Worm (Caenorhabditis elegans): ENCODE measurements around the gene gas-1.
A peak's percentile ranks its signal among the peaks of the same experiment; 100 is the strongest.

gas-1 gene

DNA sequence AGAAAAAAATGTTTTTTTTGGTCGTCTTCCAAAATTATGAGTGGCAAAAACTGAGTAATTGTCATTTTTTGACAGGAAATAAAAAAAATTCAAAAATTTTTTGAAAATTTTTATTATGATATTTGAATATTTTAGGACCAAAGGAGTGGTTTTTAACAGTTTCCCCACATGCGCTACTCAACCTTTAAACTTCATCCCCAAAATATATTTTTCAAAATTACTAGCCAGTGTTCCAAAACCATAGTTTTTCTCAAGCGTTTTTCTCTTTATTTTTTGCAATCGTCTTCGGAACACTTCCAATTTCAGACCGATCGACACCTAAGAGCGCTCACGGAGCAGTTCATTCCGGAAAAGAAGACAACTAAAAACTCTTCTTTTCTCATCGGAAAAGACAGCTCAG, 13.3 kb downstream of the gas-1 start, which contains the start of gene K09A9.6:
Gene K09A9.6, plus strand, starts transcription at position 301 of the 400 bp plus-strand sequence.
- TF ChIP-seq ceh-28 (tag; optimal IDR thresholded peaks at IDR 0.05) (no peak), zag-1 (tag; optimal IDR thresholded peaks at IDR 0.05) (no peak), ztf-11 (tag; optimal IDR thresholded peaks at IDR 0.05) (no peak), fos-1 (tag; optimal IDR thresholded peaks at IDR 0.05) (no peak), elt-1 (tag; optimal IDR thresholded peaks at IDR 0.05) (no peak)

DNA sequence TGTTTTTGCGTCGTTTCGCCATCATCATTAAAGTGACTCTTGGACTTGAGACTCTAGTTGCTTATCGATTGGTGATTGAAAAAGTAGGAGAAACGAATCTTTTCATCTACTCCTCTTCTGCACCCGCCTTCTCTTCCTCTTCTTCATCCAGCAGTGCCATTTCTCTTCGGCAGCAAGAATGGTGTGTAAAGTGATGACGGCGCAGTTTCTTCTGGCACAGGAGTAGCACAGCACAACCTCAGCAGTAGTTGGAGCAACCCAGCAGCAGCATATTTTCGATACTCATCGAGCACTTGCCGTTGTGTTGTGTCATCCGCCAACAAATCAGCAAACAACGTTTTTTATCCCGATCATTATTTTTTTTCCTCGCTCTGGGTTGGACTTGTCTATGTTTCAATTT, 14.7 kb downstream of the gas-1 start:
- TF ChIP-seq nfya-1 (tag; optimal IDR thresholded peaks at IDR 0.05; ENCODE audit: insufficient read depth) (peak; percentile 23), egl-5 (tag; optimal IDR thresholded peaks at IDR 0.05) (peak; percentile 9), lsy-12 (tag; optimal IDR thresholded peaks at IDR 0.05) (no peak), nhr-11 (tag; optimal IDR thresholded peaks at IDR 0.05) (no peak)

DNA sequence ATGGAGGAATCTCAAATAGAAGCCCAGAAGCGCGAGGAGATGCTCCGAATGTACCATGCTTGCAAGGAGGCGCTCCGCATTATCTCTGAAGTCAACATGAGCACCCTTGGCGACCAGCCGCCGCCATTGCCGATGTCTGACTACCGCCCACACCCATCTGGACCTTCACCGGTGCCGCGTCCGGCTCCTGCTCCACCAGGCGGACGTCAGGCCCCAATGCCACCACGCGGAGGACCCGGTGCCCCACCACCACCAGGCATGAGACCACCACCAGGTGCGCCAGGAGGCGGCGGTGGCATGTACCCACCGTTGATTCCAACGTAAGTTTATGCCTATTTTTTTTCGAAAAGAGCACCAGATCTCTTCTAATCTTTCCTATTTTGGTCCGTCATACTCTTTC, 18.2 kb downstream of the gas-1 start:
- TF ChIP-seq fos-1 (tag; optimal IDR thresholded peaks at IDR 0.05) (no peak), nhr-237 (tag; optimal IDR thresholded peaks at IDR 0.05) (no peak), ztf-11 (tag; optimal IDR thresholded peaks at IDR 0.05) (no peak), hmg-11 (tag; optimal IDR thresholded peaks at IDR 0.05) (no peak), aly-2 (tag; optimal IDR thresholded peaks at IDR 0.05) (no peak), egl-5 (tag; optimal IDR thresholded peaks at IDR 0.05) (no peak), fkh-2 (tag; optimal IDR thresholded peaks at IDR 0.05) (no peak), lsy-12 (tag; optimal IDR thresholded peaks at IDR 0.05) (no peak), nhr-12 (tag; optimal IDR thresholded peaks at IDR 0.05) (no peak), pqm-1 (tag; optimal IDR thresholded peaks at IDR 0.05) (no peak)

DNA sequence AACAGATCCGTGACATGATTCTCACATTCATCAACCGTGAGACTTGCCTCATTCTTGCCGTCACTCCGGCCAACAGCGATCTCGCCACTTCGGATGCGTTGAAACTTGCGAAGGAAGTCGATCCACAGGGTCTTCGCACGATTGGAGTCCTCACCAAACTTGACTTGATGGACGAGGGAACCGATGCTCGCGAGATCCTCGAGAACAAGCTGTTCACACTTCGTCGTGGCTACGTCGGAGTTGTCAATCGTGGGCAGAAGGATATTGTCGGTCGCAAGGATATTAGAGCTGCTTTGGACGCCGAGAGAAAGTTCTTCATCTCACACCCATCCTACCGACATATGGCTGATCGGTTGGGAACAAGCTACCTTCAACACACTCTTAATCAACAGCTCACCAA, 20.6 kb downstream of the gas-1 start:
- TF ChIP-seq nhr-12 (tag; optimal IDR thresholded peaks at IDR 0.05) (no peak), eor-1 (tag; optimal IDR thresholded peaks at IDR 0.05) (no peak), R02D3.7 (tag; optimal IDR thresholded peaks at IDR 0.05) (no peak), ceh-16 (tag; optimal IDR thresholded peaks at IDR 0.05) (no peak), nhr-25 (tag; optimal IDR thresholded peaks at IDR 0.05) (no peak), mdl-1 (tag; optimal IDR thresholded peaks at IDR 0.05) (no peak)

DNA sequence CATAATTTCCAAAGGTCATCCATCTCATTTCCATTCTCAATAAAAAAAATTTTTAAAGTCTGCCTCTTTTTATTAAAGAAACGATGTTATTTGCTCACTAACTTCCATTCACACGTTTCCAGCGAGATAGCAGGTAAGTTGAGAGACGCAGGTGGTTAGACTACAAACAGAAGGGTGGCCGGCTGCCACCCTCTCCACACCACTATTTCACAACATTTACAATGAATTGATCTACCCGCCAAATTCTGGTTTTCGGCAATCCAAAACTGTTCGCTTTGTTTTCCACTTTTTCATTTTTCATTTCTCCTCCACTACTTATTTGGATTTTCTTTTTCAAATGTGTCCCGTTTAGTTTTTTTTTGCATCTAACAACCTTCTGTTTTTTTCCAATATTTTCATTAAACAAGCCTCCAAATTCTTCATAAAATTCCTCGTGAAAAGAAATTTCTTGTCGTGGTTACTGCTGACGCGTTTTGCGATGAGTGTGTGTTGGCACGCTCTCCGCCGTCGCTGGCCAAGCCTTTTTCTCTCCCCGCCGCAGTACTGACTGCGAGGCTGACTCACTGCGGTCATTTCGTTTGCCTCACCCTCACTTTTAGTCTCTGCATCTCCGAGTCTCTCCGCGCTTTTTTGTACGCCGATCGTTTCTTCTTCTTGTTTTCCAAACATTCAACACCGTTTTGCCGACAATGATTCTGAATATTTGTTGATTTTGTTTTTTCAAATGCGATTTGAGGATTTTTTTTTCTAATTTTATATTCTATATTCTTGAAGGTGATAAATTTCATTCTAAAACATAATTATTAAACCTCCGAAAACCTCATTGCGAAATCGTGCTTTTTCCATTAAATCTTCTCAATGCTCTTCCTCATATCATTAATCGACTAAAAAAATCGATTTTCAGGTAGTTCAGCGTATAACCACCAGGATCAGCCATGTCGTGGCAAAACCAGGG, 21.9 kb downstream of the gas-1 start, which contains the start of gene dyn-1:
Gene dyn-1, plus strand, starts transcription at position 905 of the 955 bp plus-strand sequence.
- TF ChIP-seq sea-2 (GFP tag; optimal IDR thresholded peaks at IDR 0.05): no peak
- TF ChIP-seq R02D3.7 (tag; optimal IDR thresholded peaks at IDR 0.05): peak; percentile 8
- TF ChIP-seq pqm-1 (tag; optimal IDR thresholded peaks at IDR 0.05): peak; percentile 3
- TF ChIP-seq ceh-28 (tag; optimal IDR thresholded peaks at IDR 0.05): peak; percentile 9
- TF ChIP-seq jun-1 (tag; optimal IDR thresholded peaks at IDR 0.05): peak; percentile 29
- TF ChIP-seq hmg-11 (tag; optimal IDR thresholded peaks at IDR 0.05): peak; percentile 48
- TF ChIP-seq nhr-76 (tag; optimal IDR thresholded peaks at IDR 0.05): no peak
- TF ChIP-seq tbx-2 (tag; optimal IDR thresholded peaks at IDR 0.05): peak; percentile 22
- no peak for TF ChIP-seq aly-2 (tag; optimal IDR thresholded peaks at IDR 0.05)
- TF ChIP-seq nhr-77 (tag; optimal IDR thresholded peaks at IDR 0.05): no peak
- no peak for TF ChIP-seq nhr-12 (tag; optimal IDR thresholded peaks at IDR 0.05)
- TF ChIP-seq ceh-82 (tag; optimal IDR thresholded peaks at IDR 0.05): no peak
- TF ChIP-seq nhr-43 (tag; optimal IDR thresholded peaks at IDR 0.05; ENCODE audit: poor library complexity, severe bottlenecking): peak; percentile 65
- TF ChIP-seq pha-4 (tag; optimal IDR thresholded peaks at IDR 0.05): peak; percentile 62
- TF ChIP-seq nhr-23 (tag; optimal IDR thresholded peaks at IDR 0.05): peak; percentile 69
- no peak for TF ChIP-seq ama-1 (optimal IDR thresholded peaks at IDR 0.05)
- TF ChIP-seq nhr-25 (tag; optimal IDR thresholded peaks at IDR 0.05): peak; percentile 88
- peak; percentile 21 for TF ChIP-seq lin-39 (tag; optimal IDR thresholded peaks at IDR 0.05)
- TF ChIP-seq egl-5 (tag; optimal IDR thresholded peaks at IDR 0.05): no peak
- TF ChIP-seq lin-15B (tag; optimal IDR thresholded peaks at IDR 0.05): peak; percentile 39
- no peak for TF ChIP-seq nhr-28 (tag; optimal IDR thresholded peaks at IDR 0.05)
- peak; percentile 47 for TF ChIP-seq lsy-12 (tag; optimal IDR thresholded peaks at IDR 0.05)
- no peak for TF ChIP-seq fkh-10 (GFP tag; optimal IDR thresholded peaks at IDR 0.05)
- TF ChIP-seq ZK546.5 (tag; optimal IDR thresholded peaks at IDR 0.05): no peak
- no peak for TF ChIP-seq ceh-9 (tag; optimal IDR thresholded peaks at IDR 0.05)
- no peak for TF ChIP-seq ceh-16 (tag; optimal IDR thresholded peaks at IDR 0.05)
- peak; percentile 80 for TF ChIP-seq snpc-4 (tag; optimal IDR thresholded peaks at IDR 0.05)
- TF ChIP-seq fos-1 (tag; optimal IDR thresholded peaks at IDR 0.05): peak; percentile 49
- peak; percentile 66 for TF ChIP-seq nfya-1 (tag; optimal IDR thresholded peaks at IDR 0.05; ENCODE audit: insufficient read depth)
- peak; percentile 52 for TF ChIP-seq elt-2 (tag; optimal IDR thresholded peaks at IDR 0.05)

All from whole organism, L3 larva.